Worm (Caenorhabditis elegans): ENCODE data around the gene C47A4.3.
A peak's percentile ranks its signal among the peaks of the same experiment; 100 is the strongest.

The C47A4.3 gene

DNA sequence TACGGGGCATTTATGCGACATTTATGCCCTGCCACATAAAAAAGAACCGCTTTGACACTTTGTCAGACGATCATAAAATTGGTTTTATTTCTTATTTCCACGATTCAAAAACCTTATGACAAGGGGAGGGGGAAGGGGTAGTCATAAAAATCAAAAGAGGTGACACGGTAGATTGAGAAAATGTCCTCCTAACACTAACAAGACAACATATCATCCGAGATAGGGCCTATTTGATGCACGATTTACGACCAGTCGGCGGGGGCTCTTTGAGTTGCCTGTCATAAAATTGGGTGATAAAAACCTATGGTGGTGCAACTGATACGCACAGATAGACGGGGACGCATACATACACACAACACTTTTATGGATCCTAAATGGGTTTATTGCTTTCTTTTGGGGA lies 34.2 kb downstream of the C47A4.3 start (continued):
- TF ChIP-seq mes-2 (tag; optimal IDR thresholded peaks at IDR 0.05; ENCODE audit: poor library complexity, severe bottlenecking), result no peak

DNA sequence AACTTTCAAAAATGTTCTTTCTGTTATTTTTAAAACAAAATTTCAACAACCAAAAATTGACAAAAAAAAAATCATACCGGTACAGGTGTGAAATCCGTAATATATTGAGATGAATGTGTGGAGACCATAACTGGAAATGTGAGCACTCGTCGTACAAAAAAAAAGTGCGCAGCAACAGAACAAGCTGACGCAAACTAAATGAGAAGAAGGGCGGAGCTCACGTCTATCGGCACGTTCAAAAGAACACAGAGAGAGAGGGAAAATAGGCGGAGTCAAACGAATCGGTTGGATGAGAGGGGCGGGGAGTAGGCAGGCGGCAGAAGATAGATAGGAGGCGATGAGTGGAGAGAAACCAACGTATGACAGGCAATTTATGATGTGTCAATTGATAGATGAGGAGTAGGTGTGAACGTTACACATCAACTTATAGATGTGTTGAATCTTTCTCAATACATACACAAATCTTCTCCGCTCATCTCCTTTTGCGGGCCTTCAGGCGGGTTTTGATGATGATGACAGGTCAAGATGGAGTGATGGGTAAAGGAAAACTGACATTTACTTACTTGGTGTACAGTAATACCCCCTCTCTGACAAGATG lies 38.2 kb downstream of the C47A4.3 start, which contains the start of gene tlp-1:
Gene tlp-1 (minus strand): TSS at position 255 of the 598 bp plus-strand sequence.
- TF ChIP-seq zip-11 (GFP tag; IDR thresholded peaks at IDR 0.05) (no peak), ZK546.5 (tag; optimal IDR thresholded peaks at IDR 0.05) (no peak), zag-1 (tag; optimal IDR thresholded peaks at IDR 0.05) (no peak), attf-4 (tag; optimal IDR thresholded peaks at IDR 0.05) (no peak), ctbp-1 (GFP tag; IDR thresholded peaks at IDR 0.05) (no peak), F49E8.2 (tag; optimal IDR thresholded peaks at IDR 0.05; ENCODE audit: borderline replicate concordance) (no peak), Y5F2A.4 (GFP tag; optimal IDR thresholded peaks at IDR 0.05) (no peak), lin-39 (tag; optimal IDR thresholded peaks at IDR 0.05) (no peak), nhr-77 (tag; optimal IDR thresholded peaks at IDR 0.05) (no peak), T26A8.4 (GFP tag; IDR thresholded peaks at IDR 0.05) (no peak), lin-1 (GFP tag; IDR thresholded peaks at IDR 0.05) (no peak), cey-2 (tag; optimal IDR thresholded peaks at IDR 0.05; ENCODE audit: borderline replicate concordance, insufficient read depth) (no peak), mep-1 (tag; optimal IDR thresholded peaks at IDR 0.05) (peak; percentile 20), nhr-11 (tag; optimal IDR thresholded peaks at IDR 0.05) (no peak), ceh-44 (GFP tag; IDR thresholded peaks at IDR 0.05) (no peak), nhr-237 (tag; optimal IDR thresholded peaks at IDR 0.05) (no peak), hif-1 (tag; optimal IDR thresholded peaks at IDR 0.05) (no peak), hmg-1.1 (GFP tag; IDR thresholded peaks at IDR 0.05) (no peak), mdt-29 (GFP tag; IDR thresholded peaks at IDR 0.05) (no peak), nhr-76 (tag; optimal IDR thresholded peaks at IDR 0.05) (no peak), ceh-32 (tag; optimal IDR thresholded peaks at IDR 0.05; ENCODE audit: poor library complexity) (no peak), Y105C5A.15 (GFP tag; IDR thresholded peaks at IDR 0.05) (no peak), F26F4.8 (GFP tag; conservative IDR thresholded peaks at IDR 0.05) (no peak), saeg-2 (GFP tag; IDR thresholded peaks at IDR 0.05) (no peak), R02D3.7 (tag; optimal IDR thresholded peaks at IDR 0.05) (no peak), madf-9 (GFP tag; conservative IDR thresholded peaks at IDR 0.05) (no peak), spr-1 (tag; optimal IDR thresholded peaks at IDR 0.05) (no peak), nhr-111 (GFP tag; optimal IDR thresholded peaks at IDR 0.05) (no peak), nhr-25 (tag; optimal IDR thresholded peaks at IDR 0.05; ENCODE audit: borderline replicate concordance, insufficient read depth) (peak; percentile 60), F44E2.7 (GFP tag; IDR thresholded peaks at IDR 0.05) (no peak), pqm-1 (tag; optimal IDR thresholded peaks at IDR 0.05) (no peak), lsy-2 (tag; optimal IDR thresholded peaks at IDR 0.05) (no peak), lin-29 (GFP tag; IDR thresholded peaks at IDR 0.05) (no peak), zfp-2 (tag; optimal IDR thresholded peaks at IDR 0.05) (no peak), lin-15B (tag; optimal IDR thresholded peaks at IDR 0.05) (no peak), D1046.2 (GFP tag; IDR thresholded peaks at IDR 0.05) (no peak), madf-5 (GFP tag; IDR thresholded peaks at IDR 0.05) (no peak), egl-43 (GFP tag; IDR thresholded peaks at IDR 0.05) (no peak), egl-27 (tag; optimal IDR thresholded peaks at IDR 0.05) (no peak), nhr-28 (tag; optimal IDR thresholded peaks at IDR 0.05) (peak; percentile 44), ZK337.2 (GFP tag; IDR thresholded peaks at IDR 0.05) (no peak), daf-19 (GFP tag; conservative IDR thresholded peaks at IDR 0.05) (no peak), dpl-1 (GFP tag; optimal IDR thresholded peaks at IDR 0.05) (no peak), mxl-2 (GFP tag; conservative IDR thresholded peaks at IDR 0.05) (no peak), mes-2 (tag; optimal IDR thresholded peaks at IDR 0.05; ENCODE audit: poor library complexity, severe bottlenecking) (no peak), ces-1 (GFP tag; optimal IDR thresholded peaks at IDR 0.05) (no peak), jun-1 (tag; optimal IDR thresholded peaks at IDR 0.05) (no peak), nhr-10 (tag; optimal IDR thresholded peaks at IDR 0.05) (no peak), lin-13 (GFP tag; optimal IDR thresholded peaks at IDR 0.05) (no peak)

Measured in whole organism, L4 larva.